Worm (Caenorhabditis elegans) whole organism, L4 larva: ENCODE data around the gene R05F9.9.
"Not testable (repeated sequence)": the region's sequence is repeated elsewhere in the genome, so short reads cannot be mapped to it uniquely, and the experiment has no call there.

Experiments
- D1046.2 ChIP-seq: fragments of 200-800 bp; sonication (Bioruptor generic); IDR thresholded peaks from 2 replicates; pipeline ENCODE4 v1.3.6; 2022; ENCODE audit warnings: missing genetic modification characterization, missing compliant biosample characterization
- aly-2 ChIP-seq: sonication (generic microtip); optimal IDR thresholded peaks from 2 replicates; lab custom pipeline; 2018; ENCODE audit warnings: missing biosample characterization, missing genetic modification characterization
- mdl-1 ChIP-seq, 2 experiments: fragments of 150-350 bp in 1 of 2; sonication (generic microtip) in 1 of 2; optimal IDR thresholded peaks; 2 replicates each; lab custom pipeline; 2014 to 2017; ENCODE audit warnings: missing biosample characterization in 2 of 2, missing genetic modification characterization in 2 of 2
- nhr-237 ChIP-seq: sonication (generic microtip); optimal IDR thresholded peaks from 2 replicates; lab custom pipeline; 2017; ENCODE audit warnings: missing biosample characterization, missing genetic modification characterization
- snpc-4 ChIP-seq: fragments of 150-350 bp; optimal IDR thresholded peaks from 2 replicates; lab custom pipeline; 2014; ENCODE audit warnings: missing biosample characterization, missing genetic modification characterization
- unc-130 ChIP-seq: sonication (generic microtip); optimal IDR thresholded peaks from 2 replicates; lab custom pipeline; 2016; ENCODE audit warnings: missing genetic modification reagents, missing genetic modification characterization, missing compliant biosample characterization
- unc-62 ChIP-seq, 3 experiments: fragments of 150-350 bp in 1 of 3; sonication (generic microtip); optimal IDR thresholded peaks in 2 of 3; peaks in 1 of 3; 1 replicate in 1 of 3; 2 replicates in 2 of 3; lab custom pipeline; 2014 to 2017; ENCODE audit warnings: missing biosample characterization in 3 of 3, missing genetic modification characterization in 3 of 3, missing genetic modification reagents in 3 of 3, missing genotype in 1 of 3
- zag-1 ChIP-seq: fragments of 150-350 bp; optimal IDR thresholded peaks from 2 replicates; lab custom pipeline; 2014; ENCODE audit warnings: missing biosample characterization, missing genetic modification characterization

ce11 chrII:4860260-4860659, 41.6 kb downstream of the R05F9.9 start, which contains the start of the genes nspd-5 and F11G11.4:
- TF ChIP-seq D1046.2 (GFP tag; lab: Robert Waterston, UW); aly-2 (tag; lab: Kevin White, UChicago); zag-1 (tag; lab: Kevin White, UChicago); nhr-237 (tag; lab: Kevin White, UChicago); unc-62 (GFP tag; optimal IDR thresholded peaks at IDR 0.05 in 1 of 2; lab: Kevin White, UChicago); unc-62 (tag; optimal IDR thresholded peaks at IDR 0.05; lab: Kevin White, UChicago); unc-130 (GFP tag; lab: Kevin White, UChicago); snpc-4 (tag; lab: Kevin White, UChicago); mdl-1 (tag; optimal IDR thresholded peaks at IDR 0.05; lab: Kevin White, UChicago): not testable (repeated sequence)
